Worm (Caenorhabditis elegans) whole organism, mixed stage, embryonic: ENCODE measurements around the gene sru-7.

ENCODE experiments used
- lsy-2 ChIP-seq: fragments of 150-350 bp; optimal IDR thresholded peaks from 2 replicates; lab custom pipeline; 2014; ENCODE audit warnings: missing biosample characterization, missing genetic modification characterization
- pha-4 ChIP-seq: fragments of 150-350 bp; optimal IDR thresholded peaks from 2 replicates; lab custom pipeline; 2018; ENCODE audit warnings: missing biosample characterization, missing genetic modification reagents, missing genetic modification characterization
- unc-39 ChIP-seq: fragments of 150-350 bp; optimal IDR thresholded peaks from 2 replicates; lab custom pipeline; 2014; ENCODE audit warnings: missing biosample characterization, missing genetic modification characterization
- unc-62 ChIP-seq: fragments of 150-350 bp; optimal IDR thresholded peaks from 2 replicates; lab custom pipeline; 2014; ENCODE audit warnings: missing biosample characterization, missing genetic modification reagents, missing genetic modification characterization

DNA sequence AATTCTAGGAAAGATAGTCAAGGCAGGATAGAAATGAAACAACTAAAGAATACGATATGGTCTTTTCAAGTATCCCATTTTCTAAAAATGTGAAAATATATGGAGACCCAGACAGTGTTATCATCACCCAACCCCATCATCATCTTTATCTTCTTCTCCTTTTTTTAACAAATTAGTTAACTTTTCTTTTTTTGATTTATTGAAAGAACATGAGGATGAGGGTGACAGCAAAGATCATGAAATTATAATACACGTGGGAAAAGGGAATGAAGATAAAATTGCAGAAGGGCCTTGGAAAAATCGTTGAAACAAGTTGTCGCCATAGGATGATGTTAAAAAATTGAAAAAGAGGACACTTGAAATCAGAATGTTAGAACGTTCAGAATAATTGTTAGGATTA is 28.2 kb upstream of the sru-7 start:
- TF ChIP-seq unc-62 (GFP tag; lab: Kevin White, UChicago) (no peak), unc-39 (tag; lab: Kevin White, UChicago) (no peak), pha-4 (no peak), lsy-2 (no peak)
